Worm (Caenorhabditis elegans): ENCODE data around the gene trh-1.

trh-1 gene

ce11 chrIV:17367294-17367693 lies 1.1 kb upstream of the trh-1 start, which contains the start of gene zipt-17:
TSS of gene zipt-17 (minus strand) at chrIV:17367394.
- no peak for TF ChIP-seq unc-62 (GFP tag; optimal IDR thresholded peaks at IDR 0.05)

- no peak for TF ChIP-seq unc-62 (GFP tag; optimal IDR thresholded peaks at IDR 0.05)
Measured at ce11 chrIV:17371469-17371868, 3.1 kb downstream of the trh-1 start, which contains the start of gene C30H6.5. TSS of gene C30H6.5 (plus strand) at chrIV:17371769.

- TF ChIP-seq unc-62 (GFP tag; optimal IDR thresholded peaks at IDR 0.05), result no peak
Measured at ce11 chrIV:17376127-17376526, 7.7 kb downstream of the trh-1 start, which contains the start of gene haf-1. TSS of gene haf-1 (plus strand) at chrIV:17376427.

ce11 chrIV:17380061-17380680 lies 11.8 kb downstream of the trh-1 start, which contains the start of the genes C30H6.9 and dlat-2:
TSS of gene C30H6.9 (minus strand) at chrIV:17380170.
TSS of gene dlat-2 (plus strand) at chrIV:17380626.
- TF ChIP-seq unc-62 (GFP tag; optimal IDR thresholded peaks at IDR 0.05), result no peak

- no peak for TF ChIP-seq unc-62 (GFP tag; optimal IDR thresholded peaks at IDR 0.05)
Measured at ce11 chrIV:17382029-17382428, 13.6 kb downstream of the trh-1 start, which contains the start of gene C30H6.8. TSS of gene C30H6.8 (plus strand) at chrIV:17382329.

- no peak for TF ChIP-seq unc-62 (GFP tag; optimal IDR thresholded peaks at IDR 0.05)
Measured at ce11 chrIV:17383046-17383445, 14.7 kb downstream of the trh-1 start, which contains the start of gene C30H6.12. TSS of gene C30H6.12 (plus strand) at chrIV:17383346.

ce11 chrIV:17387442-17387967 lies 19.1 kb downstream of the trh-1 start, which contains the start of gene T02D1.8:
TSS of gene T02D1.8 (minus strand) at chrIV:17387492.
- TF ChIP-seq unc-62 (GFP tag; optimal IDR thresholded peaks at IDR 0.05), result no peak

ce11 chrIV:17395910-17396309 lies 27.5 kb downstream of the trh-1 start, which contains the start of gene sru-15:
TSS of gene sru-15 (plus strand) at chrIV:17396210.
- TF ChIP-seq unc-62 (GFP tag; optimal IDR thresholded peaks at IDR 0.05), result no peak

ce11 chrIV:17399455-17399854 lies 31.1 kb downstream of the trh-1 start, which contains the start of gene T02D1.4:
TSS of gene T02D1.4 (plus strand) at chrIV:17399755.
- no peak for TF ChIP-seq unc-62 (GFP tag; optimal IDR thresholded peaks at IDR 0.05)

ce11 chrIV:17405530-17405929 lies 37.1 kb downstream of the trh-1 start, which contains the start of gene pmp-4:
TSS of gene pmp-4 (minus strand) at chrIV:17405630.
- TF ChIP-seq unc-62 (GFP tag; optimal IDR thresholded peaks at IDR 0.05), result no peak

ce11 chrIV:17406119-17406518 lies 37.7 kb downstream of the trh-1 start:
- TF ChIP-seq unc-62 (GFP tag; optimal IDR thresholded peaks at IDR 0.05), result no peak

ce11 chrIV:17407025-17407424 lies 38.6 kb downstream of the trh-1 start, which contains the start of gene T02D1.7:
TSS of gene T02D1.7 (minus strand) at chrIV:17407125.
- no peak for TF ChIP-seq unc-62 (GFP tag; optimal IDR thresholded peaks at IDR 0.05)

- TF ChIP-seq unc-62 (GFP tag; optimal IDR thresholded peaks at IDR 0.05), result no peak
Measured at ce11 chrIV:17407491-17407890, 39.1 kb downstream of the trh-1 start, which contains the start of gene T02D1.9. TSS of gene T02D1.9 (minus strand) at chrIV:17407591.

ce11 chrIV:17413343-17413742 lies 45.0 kb downstream of the trh-1 start:
- TF ChIP-seq unc-62 (GFP tag; optimal IDR thresholded peaks at IDR 0.05), result no peak

ce11 chrIV:17417723-17418122 lies 49.3 kb downstream of the trh-1 start, which contains the start of gene npr-26:
TSS of gene npr-26 (minus strand) at chrIV:17417823.
- TF ChIP-seq unc-62 (GFP tag; optimal IDR thresholded peaks at IDR 0.05), result no peak
